Worm (Caenorhabditis elegans) whole organism, L1 larva: ENCODE data around the gene srh-56.

Source experiments
- C16A3.4 ChIP-seq: fragments of 150-350 bp; optimal IDR thresholded peaks from 2 replicates; lab custom pipeline; 2014; ENCODE audit warnings: missing biosample characterization, missing genetic modification characterization
- aly-2 ChIP-seq: fragments of 150-350 bp; optimal IDR thresholded peaks from 2 replicates; lab custom pipeline; 2014; ENCODE audit warnings: missing biosample characterization, missing genetic modification characterization
- blmp-1 ChIP-seq: fragments of 150-350 bp; optimal IDR thresholded peaks from 2 replicates; lab custom pipeline; 2014; ENCODE audit warnings: missing biosample characterization, missing genetic modification characterization

DNA sequence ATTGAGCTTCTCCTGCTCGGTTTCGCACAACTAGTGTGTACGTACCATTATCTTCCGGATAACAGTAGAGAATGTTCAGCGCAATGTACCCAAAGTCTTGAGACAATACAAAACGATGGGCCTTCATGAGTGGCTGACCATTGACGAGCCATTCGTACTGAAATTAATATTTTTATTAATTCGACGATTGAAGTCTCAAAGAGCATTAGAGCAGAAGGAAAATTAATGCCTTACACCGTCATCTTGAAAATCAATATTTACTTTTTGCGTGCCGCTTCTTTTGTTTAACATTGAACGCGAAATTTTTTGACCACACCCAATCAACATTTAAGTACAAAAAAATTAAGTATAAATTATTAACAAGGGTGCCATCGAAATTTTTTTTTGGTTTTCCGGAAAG, 21.3 kb downstream of the srh-56 start:
- TF ChIP-seq C16A3.4 (no peak), aly-2 (tag; lab: Kevin White, UChicago) (no peak), blmp-1 (tag; lab: Kevin White, UChicago) (no peak)
